Worm (Caenorhabditis elegans) whole organism, mixed stage, embryonic: ENCODE measurements around the gene nhr-106.

Experiments
- lin-13 ChIP-seq: fragments of 150-350 bp; optimal IDR thresholded peaks from 2 replicates; lab custom pipeline; 2014; ENCODE audit warnings: missing biosample characterization, missing genetic modification characterization
- lsy-2 ChIP-seq: fragments of 150-350 bp; optimal IDR thresholded peaks from 2 replicates; lab custom pipeline; 2014; ENCODE audit warnings: missing biosample characterization, missing genetic modification characterization
- nhr-12 ChIP-seq: fragments of 150-350 bp; optimal IDR thresholded peaks from 2 replicates; lab custom pipeline; 2014; ENCODE audit warnings: missing biosample characterization, missing genetic modification characterization

DNA sequence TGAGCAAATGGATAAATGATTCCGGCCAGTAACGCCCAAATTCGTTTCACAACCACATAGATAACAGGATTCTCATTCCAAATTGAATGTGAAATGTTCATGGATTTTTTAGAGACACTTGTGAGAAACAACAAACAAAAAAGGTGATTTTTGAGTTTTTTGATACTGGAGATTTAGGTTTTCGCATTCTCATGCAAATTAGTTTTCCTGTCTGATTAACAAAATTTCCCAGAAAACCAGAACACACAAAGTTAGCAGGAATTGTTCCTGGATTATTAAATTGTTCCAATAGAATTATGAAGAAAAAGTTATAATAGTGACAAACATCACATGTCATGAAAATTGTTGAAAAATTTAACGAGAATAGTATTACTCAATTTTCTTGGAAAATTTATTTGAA lies 46.2 kb upstream of the nhr-106 start, which contains the start of gene srh-33:
- TF ChIP-seq lsy-2 (tag; lab: Kevin White, UChicago) (no peak), nhr-12 (no peak), lin-13 (tag; lab: Kevin White, UChicago) (no peak)
